Fruit fly (Drosophila melanogaster) whole organism, embryonic: Measurements from ENCODE around the gene alpha-Spec.
A peak's percentile ranks its signal among the peaks of the same experiment; 100 is the strongest.

Source experiments
- ATbp ChIP-seq: fragments of 200-800 bp; sonication (Bioruptor generic); optimal IDR thresholded peaks from 2 replicates; lab custom pipeline; 2017; ENCODE audit warnings: missing biosample characterization, mild to moderate bottlenecking, missing genetic modification characterization, missing genetic modification reagents
- CG1024 ChIP-seq: fragments of 200-800 bp; sonication (Bioruptor generic); IDR thresholded peaks from 2 replicates; pipeline ENCODE4 v1.3.6; 2022; ENCODE audit warnings: missing biosample characterization, missing genetic modification characterization
- CG10321 ChIP-seq: fragments of 200-800 bp; sonication (Bioruptor generic); IDR thresholded peaks from 2 replicates; pipeline ENCODE4 v1.3.6; 2022; ENCODE audit warnings: missing biosample characterization, missing genetic modification characterization
- CG10366 ChIP-seq: fragments of 200-800 bp; sonication (Bioruptor generic); IDR thresholded peaks from 2 replicates; pipeline ENCODE4 v1.3.6; 2022; ENCODE audit warnings: missing biosample characterization, missing genetic modification characterization
- CG10462 ChIP-seq: fragments of 200-800 bp; sonication (Bioruptor generic); optimal IDR thresholded peaks from 2 replicates; lab custom pipeline; 2016; ENCODE audit warnings: missing biosample characterization, missing genetic modification characterization
- CG11456 ChIP-seq: fragments of 200-800 bp; sonication (Bioruptor generic); IDR thresholded peaks from 3 replicates; pipeline ENCODE4 v1.3.6; 2022; ENCODE audit warnings: missing biosample characterization, missing genetic modification characterization
- CG12769 ChIP-seq: fragments of 200-800 bp; sonication (Bioruptor generic); optimal IDR thresholded peaks from 2 replicates; lab custom pipeline; 2019; ENCODE audit warnings: missing biosample characterization, mild to moderate bottlenecking, missing genetic modification characterization, moderate library complexity
- CG14050 ChIP-seq: fragments of 200-800 bp; sonication (Bioruptor generic); IDR thresholded peaks from 3 replicates; pipeline ENCODE4 v1.3.6; 2022; ENCODE audit warnings: missing biosample characterization, missing genetic modification characterization
- CG16779 ChIP-seq: fragments of 200-800 bp; sonication (Bioruptor generic); IDR thresholded peaks from 2 replicates; pipeline ENCODE4 v1.3.6; 2022; ENCODE audit warnings: missing biosample characterization, missing genetic modification characterization
- CG17186 ChIP-seq: fragments of 200-800 bp; sonication (Bioruptor generic); optimal IDR thresholded peaks from 3 replicates; lab custom pipeline; 2017; ENCODE audit warnings: missing biosample characterization, missing genetic modification reagents, missing genetic modification characterization
- CG17912 ChIP-seq: fragments of 200-800 bp; sonication (Bioruptor generic); optimal IDR thresholded peaks from 2 replicates; lab custom pipeline; 2018; ENCODE audit warnings: missing biosample characterization, mild to moderate bottlenecking, missing genetic modification characterization
- CG2129 ChIP-seq: fragments of 200-800 bp; sonication (Bioruptor generic); IDR thresholded peaks from 2 replicates; pipeline ENCODE4 v1.3.6; 2022; ENCODE audit warnings: missing biosample characterization, missing genetic modification characterization; ENCODE audit not compliant: partially characterized antibody
- CG2712 ChIP-seq: fragments of 200-800 bp; optimal IDR thresholded peaks from 3 replicates; lab custom pipeline; 2019; ENCODE audit warnings: missing biosample characterization, mild to moderate bottlenecking, missing genetic modification characterization, moderate library complexity
- CG31224 ChIP-seq: fragments of 200-800 bp; sonication (Bioruptor generic); IDR thresholded peaks from 2 replicates; pipeline ENCODE4 v1.3.6; 2022; ENCODE audit warnings: missing biosample characterization, missing genetic modification characterization
- CG33557 ChIP-seq: fragments of 200-800 bp; sonication (Bioruptor generic); optimal IDR thresholded peaks from 2 replicates; lab custom pipeline; 2019; ENCODE audit warnings: missing biosample characterization, mild to moderate bottlenecking, missing genetic modification characterization, moderate library complexity
- CG4854 ChIP-seq: fragments of 200-800 bp; sonication (Bioruptor generic); optimal IDR thresholded peaks from 2 replicates; lab custom pipeline; 2016; ENCODE audit warnings: missing biosample characterization, missing genetic modification characterization, inconsistent platforms
- CG5180 ChIP-seq: fragments of 200-800 bp; sonication (Bioruptor generic); optimal IDR thresholded peaks from 3 replicates; lab custom pipeline; 2017; ENCODE audit warnings: missing biosample characterization, missing genetic modification characterization, mild to moderate bottlenecking, moderate library complexity, missing genetic modification reagents
- CG6254 ChIP-seq: fragments of 200-800 bp; sonication (Bioruptor generic); optimal IDR thresholded peaks from 3 replicates; lab custom pipeline; 2017; ENCODE audit warnings: mild to moderate bottlenecking, missing biosample characterization, missing genetic modification reagents, missing genetic modification characterization
- CG6854 ChIP-seq: fragments of 200-800 bp; sonication (Bioruptor generic); optimal IDR thresholded peaks from 3 replicates; lab custom pipeline; 2017; ENCODE audit warnings: missing biosample characterization, mild to moderate bottlenecking, missing genetic modification characterization
- CG7786 ChIP-seq: fragments of 200-800 bp; sonication (Bioruptor generic); optimal IDR thresholded peaks from 2 replicates; lab custom pipeline; 2016; ENCODE audit warnings: missing biosample characterization, missing genetic modification characterization
- CG7928 ChIP-seq: fragments of 200-800 bp; sonication (Bioruptor generic); optimal IDR thresholded peaks from 2 replicates; lab custom pipeline; 2017; ENCODE audit warnings: missing biosample characterization, mild to moderate bottlenecking, missing genetic modification characterization
- CG8359 ChIP-seq: fragments of 200-800 bp; sonication (Bioruptor generic); optimal IDR thresholded peaks from 2 replicates; lab custom pipeline; 2017; ENCODE audit warnings: missing biosample characterization, mild to moderate bottlenecking, missing genetic modification characterization, borderline replicate concordance
- CG8478 ChIP-seq: fragments of >200 bp; optimal IDR thresholded peaks from 2 replicates; lab custom pipeline; 2018
- CG9727 ChIP-seq: fragments of 200-800 bp; sonication (Bioruptor generic); optimal IDR thresholded peaks from 3 replicates; lab custom pipeline; 2017; ENCODE audit warnings: missing biosample characterization, mild to moderate bottlenecking, missing genetic modification characterization
- Camta ChIP-seq: fragments of 200-800 bp; sonication (Bioruptor generic); optimal IDR thresholded peaks from 2 replicates; lab custom pipeline; 2016; ENCODE audit warnings: missing biosample characterization, missing genetic modification characterization
- Doc2 ChIP-seq: fragments of 200-800 bp; sonication (Bioruptor generic); IDR thresholded peaks from 2 replicates; pipeline ENCODE4 v1.3.6; 2022; ENCODE audit warnings: missing biosample characterization, missing genetic modification characterization
- Fer1 ChIP-seq: fragments of 200-800 bp; sonication (Bioruptor generic); optimal IDR thresholded peaks from 2 replicates; lab custom pipeline; 2017; ENCODE audit warnings: missing biosample characterization, mild to moderate bottlenecking, missing genetic modification characterization
- Kr ChIP-seq: fragments of 200-800 bp; sonication (Bioruptor generic); optimal IDR thresholded peaks from 2 replicates; lab custom pipeline; 2017; ENCODE audit warnings: missing biosample characterization, mild to moderate bottlenecking, missing genetic modification characterization
- Med ChIP-seq: fragments of 200-800 bp; sonication (Bioruptor generic); peaks from one replicate; lab custom pipeline; 2016; ENCODE audit warnings: missing biosample characterization, missing genetic modification characterization, mild to moderate bottlenecking, inconsistent platforms, moderate library complexity
- NC2β ChIP-seq: fragments of 200-800 bp; sonication (Bioruptor generic); optimal IDR thresholded peaks from 2 replicates; lab custom pipeline; 2016; ENCODE audit warnings: missing biosample characterization, missing genetic modification characterization
- Ptx1 ChIP-seq: fragments of 200-800 bp; sonication (Bioruptor generic); IDR thresholded peaks from 2 replicates; pipeline ENCODE4 v1.3.6; 2022; ENCODE audit warnings: missing biosample characterization, missing genetic modification characterization
- Rfx ChIP-seq: fragments of 200-800 bp; sonication (Bioruptor generic); IDR thresholded peaks from 2 replicates; pipeline ENCODE4 v1.3.6; 2022; ENCODE audit warnings: missing biosample characterization, missing genetic modification characterization
- aop ChIP-seq: fragments of 200-800 bp; sonication (Bioruptor generic); IDR thresholded peaks from 2 replicates; pipeline ENCODE4 v1.3.6; 2022; ENCODE audit warnings: missing biosample characterization, missing genetic modification characterization
- ase ChIP-seq: fragments of 200-800 bp; sonication (Bioruptor generic); IDR thresholded peaks from 3 replicates; pipeline ENCODE4 v1.3.6; 2022; ENCODE audit warnings: missing biosample characterization, missing genetic modification characterization
- bowl ChIP-seq: fragments of 200-800 bp; sonication (Bioruptor generic); IDR thresholded peaks from 2 replicates; pipeline ENCODE4 v1.3.6; 2022; ENCODE audit warnings: missing biosample characterization, missing genetic modification characterization
- ci ChIP-seq: fragments of 200-800 bp; sonication (Bioruptor generic); IDR thresholded peaks from 3 replicates; pipeline ENCODE4 v1.3.6; 2022; ENCODE audit warnings: missing biosample characterization, missing genetic modification characterization
- corto ChIP-seq: fragments of 200-800 bp; sonication (Bioruptor generic); optimal IDR thresholded peaks from 2 replicates; lab custom pipeline; 2016; ENCODE audit warnings: missing biosample characterization, mild to moderate bottlenecking, missing genetic modification characterization, moderate library complexity
- croc ChIP-seq: fragments of 200-800 bp; sonication (Bioruptor generic); conservative IDR thresholded peaks from 3 replicates; pipeline ENCODE4 v1.3.6; 2022; ENCODE audit warnings: missing biosample characterization, missing genetic modification characterization
- gem ChIP-seq: fragments of 200-800 bp; sonication (Bioruptor generic); optimal IDR thresholded peaks from 2 replicates; lab custom pipeline; 2019; ENCODE audit warnings: missing biosample characterization, mild to moderate bottlenecking, missing genetic modification characterization, moderate library complexity
- grn ChIP-seq: fragments of 200-800 bp; sonication (Bioruptor generic); optimal IDR thresholded peaks from 3 replicates; lab custom pipeline; 2017; ENCODE audit warnings: missing biosample characterization, missing genetic modification characterization
- knrl ChIP-seq: fragments of 200-800 bp; sonication (Bioruptor generic); IDR thresholded peaks from 3 replicates; pipeline ENCODE4 v1.3.6; 2022; ENCODE audit warnings: missing biosample characterization, missing genetic modification characterization; ENCODE audit not compliant: partially characterized antibody
- otp ChIP-seq: fragments of 200-800 bp; sonication (Bioruptor generic); IDR thresholded peaks from 3 replicates; pipeline ENCODE4, ENCODE4 v1.3.6; 2022; ENCODE audit warnings: missing biosample characterization, missing genetic modification characterization
- p53 ChIP-seq: fragments of 200-800 bp; sonication (Bioruptor generic); optimal IDR thresholded peaks from 2 replicates; lab custom pipeline; 2016; ENCODE audit warnings: missing biosample characterization, missing genetic modification characterization
- salm ChIP-seq: fragments of 200-800 bp; sonication (Bioruptor generic); optimal IDR thresholded peaks from 2 replicates; lab custom pipeline; 2018; ENCODE audit warnings: missing biosample characterization, mild to moderate bottlenecking, missing genetic modification characterization
- scrt ChIP-seq: fragments of 200-800 bp; sonication (Bioruptor generic); optimal IDR thresholded peaks from 2 replicates; lab custom pipeline; 2018; ENCODE audit warnings: missing biosample characterization, mild to moderate bottlenecking, missing genetic modification characterization, moderate library complexity
- trem ChIP-seq: fragments of 200-800 bp; optimal IDR thresholded peaks from 3 replicates; lab custom pipeline; 2019; ENCODE audit warnings: missing biosample characterization, mild to moderate bottlenecking, missing genetic modification characterization, moderate library complexity
- tx ChIP-seq: fragments of 200-800 bp; sonication (Bioruptor generic); optimal IDR thresholded peaks from 2 replicates; lab custom pipeline; 2016; ENCODE audit warnings: missing biosample characterization, missing genetic modification characterization
- vfl ChIP-seq: fragments of 200-800 bp; sonication (Bioruptor generic); optimal IDR thresholded peaks from 2 replicates; lab custom pipeline; 2016; ENCODE audit warnings: missing biosample characterization, missing genetic modification characterization
- vnd ChIP-seq: fragments of 200-800 bp; sonication (Bioruptor generic); IDR thresholded peaks from 3 replicates; pipeline ENCODE4 v1.3.6; 2022; ENCODE audit warnings: missing biosample characterization, missing genetic modification characterization; ENCODE audit not compliant: partially characterized antibody
- zen2 ChIP-seq: fragments of 200-800 bp; sonication (Bioruptor generic); IDR thresholded peaks from 3 replicates; pipeline ENCODE4 v1.3.6; 2022; ENCODE audit warnings: missing biosample characterization, missing genetic modification characterization; ENCODE audit not compliant: partially characterized antibody
- zf30C ChIP-seq: fragments of 200-800 bp; sonication (Bioruptor generic); optimal IDR thresholded peaks from 3 replicates; lab custom pipeline; 2018; ENCODE audit warnings: missing biosample characterization, mild to moderate bottlenecking, missing genetic modification characterization

alpha-Spec gene

DNA sequence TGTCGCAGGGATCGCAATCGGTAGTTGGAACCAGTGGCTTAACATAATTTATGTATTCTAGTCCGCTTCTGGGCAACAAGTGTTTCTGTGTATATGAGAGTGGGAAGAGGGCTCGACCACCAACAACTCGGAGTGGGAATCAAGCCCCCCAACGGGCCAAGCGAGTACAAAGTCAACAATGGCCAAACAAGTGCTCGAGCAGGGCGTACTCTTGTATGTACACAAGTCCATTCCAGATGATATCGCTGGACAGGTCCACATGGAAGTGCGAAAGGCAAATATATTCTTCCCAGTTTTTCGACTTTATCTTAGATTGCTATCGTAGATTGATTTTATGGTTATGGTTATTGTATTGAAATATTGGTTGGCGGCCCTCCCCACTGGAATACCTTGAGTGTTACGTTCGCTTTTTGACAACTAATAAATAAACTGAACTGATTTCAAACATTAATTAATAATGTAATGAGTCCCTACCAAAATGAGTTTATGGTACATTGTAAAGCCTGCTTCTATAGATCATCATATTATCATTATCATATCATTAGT is 52.5 kb downstream of the alpha-Spec start (continued):
- TF ChIP-seq tx (GFP tag; lab: Kevin White, UChicago) (no peak), CG6854 (GFP tag; lab: Kevin White, UChicago) (peak; percentile 21), CG5180 (no peak), CG10321 (GFP tag; lab: Robert Waterston, UW) (no peak), CG9727 (GFP tag; lab: Kevin White, UChicago) (peak; percentile 42), Med (peak; percentile 58), knrl (GFP tag; lab: Robert Waterston, UW) (no peak), croc (no peak), CG6254 (no peak), ATbp (GFP tag; lab: Kevin White, UChicago) (peak; percentile 48), vnd (GFP tag; lab: Robert Waterston, UW) (no peak), CG8359 (GFP tag; lab: Kevin White, UChicago) (no peak), bowl (GFP tag; lab: Robert Waterston, UW) (no peak), trem (tag; lab: Kevin White, UChicago) (no peak), vfl (GFP tag; lab: Kevin White, UChicago) (no peak), salm (tag; lab: Kevin White, UChicago) (peak; percentile 9), CG7786 (GFP tag; lab: Kevin White, UChicago) (no peak), CG7928 (GFP tag; lab: Kevin White, UChicago) (peak; percentile 0), CG31224 (GFP tag; lab: Robert Waterston, UW) (peak; percentile 66), grn (peak; percentile 95), CG12769 (tag; lab: Kevin White, UChicago) (peak; percentile 52), Rfx (peak; percentile 25; the same call in 1 of the 2 replicates), CG10366 (GFP tag; lab: Robert Waterston, UW) (0 out of 2 replicates have a peak, but pooled peaks have one; percentile 3), aop (no peak), Ptx1 (no peak), CG17186 (no peak), Fer1 (peak; percentile 11), Kr (GFP tag; lab: Kevin White, UChicago) (peak; percentile 67), CG14050 (GFP tag; lab: Robert Waterston, UW) (no peak), gem (tag; lab: Kevin White, UChicago) (peak; percentile 3), p53 (no peak), zf30C (GFP tag; lab: Kevin White, UChicago) (no peak), CG17912 (GFP tag; lab: Kevin White, UChicago) (no peak), CG16779 (GFP tag; lab: Robert Waterston, UW) (no peak), CG33557 (GFP tag; lab: Kevin White, UChicago) (peak; percentile 59), scrt (GFP tag; lab: Kevin White, UChicago) (no peak), ci (peak; percentile 22; the same call in 1 of the 3 replicates), otp (GFP tag; lab: Robert Waterston, UW) (peak; percentile 15; the same call in 2 of the 3 replicates), CG2129 (GFP tag; lab: Robert Waterston, UW) (no peak), Camta (GFP tag; lab: Kevin White, UChicago) (no peak), CG2712 (tag; lab: Kevin White, UChicago) (no peak), CG10462 (GFP tag; lab: Kevin White, UChicago) (no peak), CG1024 (peak; percentile 22; the same call in 1 of the 2 replicates), zen2 (GFP tag; lab: Robert Waterston, UW) (no peak), CG11456 (GFP tag; lab: Robert Waterston, UW) (no peak), NC2β (peak; percentile 4), CG8478 (lab: Kevin White, UChicago) (no peak), CG4854 (GFP tag; lab: Kevin White, UChicago) (no peak), corto (GFP tag; lab: Kevin White, UChicago) (no peak), Doc2 (GFP tag; lab: Robert Waterston, UW) (no peak), ase (no peak)
